Worm (Caenorhabditis elegans) whole organism, L3 larva: ENCODE results near the gene F21C10.18.
A peak's percentile ranks its signal among the peaks of the same experiment; 100 is the strongest.

Experiments
- ZK546.5 ChIP-seq: sonication (generic microtip); optimal IDR thresholded peaks from 2 replicates; lab custom pipeline; 2017; ENCODE audit warnings: missing biosample characterization, missing genetic modification characterization
- ama-1 ChIP-seq: fragments of 150-350 bp; optimal IDR thresholded peaks from 2 replicates; lab custom pipeline; 2018
- ceh-16 ChIP-seq: sonication (generic microtip); optimal IDR thresholded peaks from 2 replicates; lab custom pipeline; 2017; ENCODE audit warnings: missing biosample characterization, missing genetic modification characterization
- ceh-28 ChIP-seq: fragments of 150-350 bp; optimal IDR thresholded peaks from 2 replicates; lab custom pipeline; 2014; ENCODE audit warnings: missing biosample characterization, missing genetic modification reagents, missing genetic modification characterization
- ceh-82 ChIP-seq: fragments of 150-350 bp; optimal IDR thresholded peaks from 2 replicates; lab custom pipeline; 2014; ENCODE audit warnings: missing biosample characterization, missing genetic modification characterization
- daf-12 ChIP-seq: fragments of 150-350 bp; optimal IDR thresholded peaks from 2 replicates; lab custom pipeline; 2014; ENCODE audit warnings: missing biosample characterization, missing genetic modification reagents, missing genetic modification characterization
- egl-27 ChIP-seq: sonication (generic microtip); optimal IDR thresholded peaks from 4 replicates; lab custom pipeline; 2017; ENCODE audit warnings: missing biosample characterization, missing genetic modification reagents, missing genetic modification characterization
- egl-5 ChIP-seq: fragments of 150-350 bp; optimal IDR thresholded peaks from 2 replicates; lab custom pipeline; 2017; ENCODE audit warnings: missing biosample characterization, missing genetic modification reagents, missing genetic modification characterization, inconsistent platforms
- elt-1 ChIP-seq: fragments of 150-350 bp; optimal IDR thresholded peaks from 2 replicates; lab custom pipeline; 2014; ENCODE audit warnings: missing biosample characterization, missing genetic modification characterization
- elt-2 ChIP-seq: sonication (generic microtip); optimal IDR thresholded peaks from 2 replicates; lab custom pipeline; 2016; ENCODE audit warnings: missing genetic modification reagents, mild to moderate bottlenecking, missing genetic modification characterization, missing compliant biosample characterization
- elt-3 ChIP-seq, 3 experiments: fragments of 150-350 bp in 1 of 3; sonication (generic microtip) in 2 of 3; optimal IDR thresholded peaks; 2 replicates in 2 of 3; 4 replicates in 1 of 3; lab custom pipeline; 2014 to 2017; ENCODE audit warnings: missing biosample characterization in 3 of 3, missing genetic modification characterization in 3 of 3
- eor-1 ChIP-seq, 2 experiments: fragments of 150-350 bp; optimal IDR thresholded peaks; 2 replicates each; lab custom pipeline; 2014 to 2018; ENCODE audit warnings: missing biosample characterization in 2 of 2, missing genetic modification characterization in 2 of 2
- fkh-10 ChIP-seq: sonication (generic microtip); optimal IDR thresholded peaks from 2 replicates; lab custom pipeline; 2017; ENCODE audit warnings: missing biosample characterization, missing genetic modification reagents, missing genetic modification characterization
- fos-1 ChIP-seq: fragments of 150-350 bp; optimal IDR thresholded peaks from 2 replicates; lab custom pipeline; 2014; ENCODE audit warnings: missing biosample characterization, missing genetic modification characterization
- hmg-11 ChIP-seq: sonication (generic microtip); optimal IDR thresholded peaks from 2 replicates; lab custom pipeline; 2016; ENCODE audit warnings: missing genetic modification characterization, missing compliant biosample characterization
- lin-15B ChIP-seq: fragments of 150-350 bp; optimal IDR thresholded peaks from 2 replicates; lab custom pipeline; 2014; ENCODE audit warnings: missing biosample characterization, missing genetic modification characterization
- lin-39 ChIP-seq: fragments of 150-350 bp; optimal IDR thresholded peaks from 2 replicates; lab custom pipeline; 2018; ENCODE audit warnings: missing biosample characterization, missing genetic modification reagents, missing genetic modification characterization
- lsy-12 ChIP-seq: sonication (generic microtip); optimal IDR thresholded peaks from 2 replicates; lab custom pipeline; 2016; ENCODE audit warnings: mild to moderate bottlenecking, missing genetic modification characterization, missing compliant biosample characterization
- mml-1 ChIP-seq: fragments of 150-350 bp; sonication (generic microtip); optimal IDR thresholded peaks from 3 replicates; lab custom pipeline; 2014; ENCODE audit warnings: missing biosample characterization, missing genetic modification characterization
- nhr-11 ChIP-seq: fragments of 150-350 bp; optimal IDR thresholded peaks from 2 replicates; lab custom pipeline; 2014; ENCODE audit warnings: missing biosample characterization, missing genetic modification characterization
- nhr-23 ChIP-seq: fragments of 150-350 bp; optimal IDR thresholded peaks from 2 replicates; lab custom pipeline; 2014; ENCODE audit warnings: missing biosample characterization, missing genetic modification reagents, missing genetic modification characterization
- nhr-237 ChIP-seq: fragments of 150-350 bp; optimal IDR thresholded peaks from 2 replicates; lab custom pipeline; 2014; ENCODE audit warnings: missing biosample characterization, missing genetic modification characterization
- nhr-25 ChIP-seq: sonication (generic microtip); optimal IDR thresholded peaks from 2 replicates; lab custom pipeline; 2017; ENCODE audit warnings: missing biosample characterization, missing genetic modification characterization
- nhr-28 ChIP-seq: fragments of 150-350 bp; optimal IDR thresholded peaks from 2 replicates; lab custom pipeline; 2014; ENCODE audit warnings: missing biosample characterization, missing genetic modification characterization
- nhr-43 ChIP-seq: sonication (generic microtip); optimal IDR thresholded peaks from 2 replicates; lab custom pipeline; 2016; ENCODE audit warnings: mild to moderate bottlenecking, missing genetic modification characterization, missing compliant biosample characterization; ENCODE audit not compliant: poor library complexity, severe bottlenecking
- nhr-67 ChIP-seq: fragments of 150-350 bp; optimal IDR thresholded peaks from 2 replicates; lab custom pipeline; 2014; ENCODE audit warnings: missing biosample characterization, missing genetic modification characterization
- nhr-77 ChIP-seq: fragments of 150-350 bp; optimal IDR thresholded peaks from 2 replicates; lab custom pipeline; 2014; ENCODE audit warnings: missing biosample characterization, missing genetic modification characterization
- pqm-1 ChIP-seq: fragments of 150-350 bp; optimal IDR thresholded peaks from 2 replicates; lab custom pipeline; 2017; ENCODE audit warnings: missing biosample characterization, missing genetic modification characterization, inconsistent platforms
- sea-2 ChIP-seq: fragments of 150-350 bp; sonication (generic microtip); optimal IDR thresholded peaks from 4 replicates; lab custom pipeline; 2014; ENCODE audit warnings: missing biosample characterization, missing genetic modification reagents, missing genetic modification characterization
- skn-1 ChIP-seq: fragments of 150-350 bp; optimal IDR thresholded peaks from 2 replicates; lab custom pipeline; 2014; ENCODE audit warnings: missing biosample characterization, missing genetic modification characterization
- snpc-4 ChIP-seq: fragments of 150-350 bp; optimal IDR thresholded peaks from 2 replicates; lab custom pipeline; 2014; ENCODE audit warnings: missing biosample characterization, missing genetic modification characterization
- unc-39 ChIP-seq: sonication (generic microtip); optimal IDR thresholded peaks from 4 replicates; lab custom pipeline; 2017; ENCODE audit warnings: missing biosample characterization, missing genetic modification characterization
- unc-62 ChIP-seq: fragments of 150-350 bp; sonication (generic microtip); optimal IDR thresholded peaks from 4 replicates; lab custom pipeline; 2014; ENCODE audit warnings: missing biosample characterization, missing genetic modification reagents, missing genetic modification characterization
- ztf-11 ChIP-seq: fragments of 150-350 bp; optimal IDR thresholded peaks from 2 replicates; lab custom pipeline; 2014; ENCODE audit warnings: missing biosample characterization, missing genetic modification characterization

Gene F21C10.18

ce11 chrV:9108219-9108618 lies at the start of gene F21C10.18:
Gene F21C10.18 (plus strand): TSS chrV:9108519.
- no peak for TF ChIP-seq fkh-10 (GFP tag; lab: Kevin White, UChicago)
- TF ChIP-seq ceh-16 (tag; lab: Kevin White, UChicago), result no peak
- no peak for TF ChIP-seq ztf-11
- TF ChIP-seq unc-62 (GFP tag; lab: Kevin White, UChicago), result no peak
- no peak for TF ChIP-seq nhr-28 (tag; lab: Kevin White, UChicago)
- TF ChIP-seq nhr-237 (tag; lab: Kevin White, UChicago), result no peak
- TF ChIP-seq elt-1 (tag; lab: Kevin White, UChicago), result no peak
- TF ChIP-seq nhr-77 (tag; lab: Kevin White, UChicago), result no peak
- no peak for TF ChIP-seq snpc-4
- TF ChIP-seq elt-3 (tag; optimal IDR thresholded peaks at IDR 0.05; lab: Kevin White, UChicago), result no peak
- TF ChIP-seq lsy-12 (tag; lab: Kevin White, UChicago), result no peak
- TF ChIP-seq, all 47 proteins: peak for 0

DNA sequence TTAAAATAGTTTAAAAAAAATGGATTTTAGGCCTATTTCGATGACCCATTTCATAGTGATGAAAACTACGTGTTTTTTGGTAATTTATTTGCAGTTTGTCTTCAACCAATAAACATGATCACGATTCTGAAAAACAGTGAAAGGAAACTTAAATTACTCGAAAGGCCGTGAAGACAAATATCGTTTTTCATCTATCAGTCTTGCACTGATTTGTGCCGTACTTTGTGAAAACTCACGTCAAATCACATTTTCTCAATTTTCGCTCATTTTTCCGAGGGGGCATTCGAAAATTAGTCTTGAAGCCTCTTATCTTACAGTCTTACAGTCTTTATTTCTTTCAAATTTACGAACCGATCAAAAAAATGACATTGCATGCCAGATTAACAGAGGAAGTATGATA lies 49.7 kb upstream of the F21C10.18 start, which contains the start of gene C25E10.11:
C25E10.11 (minus strand) TSS at position 101 of the 400 bp plus-strand sequence.
- TF ChIP-seq lsy-12 (tag; lab: Kevin White, UChicago) (no peak), elt-1 (tag; lab: Kevin White, UChicago) (no peak)

- no peak for TF ChIP-seq ama-1 (lab: Kevin White, UChicago)
- no peak for TF ChIP-seq daf-12
- TF ChIP-seq ztf-11, result no peak
- no peak for TF ChIP-seq mml-1
- no peak for TF ChIP-seq hmg-11
- no peak for TF ChIP-seq fos-1 (tag; lab: Kevin White, UChicago)
- no peak for TF ChIP-seq lin-15B (tag; lab: Kevin White, UChicago)
- no peak for TF ChIP-seq skn-1 (tag; lab: Kevin White, UChicago)
- TF ChIP-seq lin-39 (tag; lab: Kevin White, UChicago), result no peak
- no peak for TF ChIP-seq ceh-82 (tag; lab: Kevin White, UChicago)
- TF ChIP-seq elt-1 (tag; lab: Kevin White, UChicago), result no peak
- no peak for TF ChIP-seq eor-1 (tag; optimal IDR thresholded peaks at IDR 0.05; lab: Kevin White, UChicago)
- no peak for TF ChIP-seq elt-3 (tag; optimal IDR thresholded peaks at IDR 0.05; lab: Kevin White, UChicago)
- TF ChIP-seq ZK546.5, result no peak
These were observed 48.9 kb upstream of the F21C10.18 start, which contains the start of the genes C25E10.16 and C25E10.13 for ce11 chrV:9059468-9059867. Gene C25E10.16 (minus strand): TSS chrV:9059568. Gene C25E10.13 (plus strand): TSS chrV:9059723.

- TF ChIP-seq unc-39 (tag; lab: Kevin White, UChicago) (no peak), ceh-28 (tag; lab: Kevin White, UChicago) (no peak), eor-1 (tag; optimal IDR thresholded peaks at IDR 0.05; lab: Kevin White, UChicago) (no peak), nhr-67 (tag; lab: Kevin White, UChicago) (no peak), nhr-25 (no peak), ceh-16 (tag; lab: Kevin White, UChicago) (no peak), nhr-11 (no peak), elt-3 (tag; optimal IDR thresholded peaks at IDR 0.05; lab: Kevin White, UChicago) (no peak), egl-5 (tag; lab: Kevin White, UChicago) (no peak), daf-12 (no peak), fos-1 (tag; lab: Kevin White, UChicago) (no peak), ZK546.5 (no peak), egl-27 (tag; lab: Kevin White, UChicago) (no peak), elt-2 (no peak), fkh-10 (GFP tag; lab: Kevin White, UChicago) (no peak), sea-2 (GFP tag; lab: Kevin White, UChicago) (no peak), ama-1 (lab: Kevin White, UChicago) (no peak), nhr-43 (tag; lab: Kevin White, UChicago) (no peak), pqm-1 (tag; lab: Kevin White, UChicago) (no peak), ztf-11 (no peak)
These were observed 46.0 kb upstream of the F21C10.18 start, which contains the start of gene C25E10.12 for ce11 chrV:9062341-9062740. Gene C25E10.12 (minus strand): TSS chrV:9062441.

DNA sequence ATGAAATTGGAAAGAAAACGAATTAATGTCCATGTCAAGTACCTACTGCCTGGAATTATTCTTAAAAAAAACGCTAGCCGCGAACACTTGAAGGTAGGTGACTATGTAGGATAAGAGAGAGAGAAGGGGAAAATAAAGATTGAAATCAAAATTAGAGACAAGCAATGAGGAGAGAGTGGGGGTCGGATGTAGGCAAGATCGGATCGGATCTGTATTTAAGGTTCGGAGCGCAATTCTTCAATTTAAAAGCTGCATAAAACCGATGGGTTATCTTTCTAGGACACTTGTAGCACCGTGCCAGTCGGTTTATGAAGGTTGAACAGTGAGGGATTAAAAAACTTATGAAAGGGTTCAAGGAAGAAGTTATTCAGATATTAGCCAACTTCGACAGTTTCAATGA lies 45.2 kb upstream of the F21C10.18 start:
- TF ChIP-seq nhr-23 (tag; lab: Kevin White, UChicago), result peak; percentile 32
- TF ChIP-seq lsy-12 (tag; lab: Kevin White, UChicago), result no peak
- TF ChIP-seq, all 47 proteins: peak for 1
